Fruit fly (Drosophila melanogaster): ENCODE data around the gene t-cup.

Gene t-cup

dm6 chr2L:12506744-12507143 lies 9.6 kb upstream of the t-cup start:
- TF ChIP-seq CG7101 (tag; optimal IDR thresholded peaks at IDR 0.05) (no peak), Mnt (GFP tag; optimal IDR thresholded peaks at IDR 0.05) (peak; percentile 29), Hr96 (GFP tag; optimal IDR thresholded peaks at IDR 0.05) (no peak), CG14711 (tag; optimal IDR thresholded peaks at IDR 0.05) (no peak), cic (GFP tag; optimal IDR thresholded peaks at IDR 0.05) (peak; percentile 91), CG33017 (tag; optimal IDR thresholded peaks at IDR 0.05) (no peak)

- TF ChIP-seq bab1 (GFP tag; optimal IDR thresholded peaks at IDR 0.05) (no peak), cnc (optimal IDR thresholded peaks at IDR 0.05) (no peak), CG5204 (GFP tag; optimal IDR thresholded peaks at IDR 0.05) (no peak), toe (GFP tag; optimal IDR thresholded peaks at IDR 0.05) (no peak), ovo (GFP tag; optimal IDR thresholded peaks at IDR 0.05) (no peak), CG7101 (tag; optimal IDR thresholded peaks at IDR 0.05) (no peak), CG33017 (tag; optimal IDR thresholded peaks at IDR 0.05) (no peak), cic (GFP tag; optimal IDR thresholded peaks at IDR 0.05) (no peak), CG14711 (tag; optimal IDR thresholded peaks at IDR 0.05) (no peak), CG7045 (GFP tag; optimal IDR thresholded peaks at IDR 0.05) (no peak), Clk (GFP tag; optimal IDR thresholded peaks at IDR 0.05) (no peak), Mnt (GFP tag; optimal IDR thresholded peaks at IDR 0.05) (no peak), CG12768 (GFP tag; optimal IDR thresholded peaks at IDR 0.05) (no peak), tj (GFP tag; optimal IDR thresholded peaks at IDR 0.05) (no peak), Crg-1 (GFP tag; optimal IDR thresholded peaks at IDR 0.05) (no peak), kay (GFP tag; ENCODE audit: borderline replicate concordance) (no peak), pad (GFP tag; optimal IDR thresholded peaks at IDR 0.05) (no peak), Hr96 (GFP tag; optimal IDR thresholded peaks at IDR 0.05) (no peak), CG1620 (GFP tag; optimal IDR thresholded peaks at IDR 0.05) (no peak), CG11617 (GFP tag; optimal IDR thresholded peaks at IDR 0.05) (no peak)
Measured at dm6 chr2L:12505662-12506061, 8.5 kb upstream of the t-cup start.

- TF ChIP-seq CG7045 (GFP tag; optimal IDR thresholded peaks at IDR 0.05) = no peak
- TF ChIP-seq kay (GFP tag; ENCODE audit: borderline replicate concordance) = peak; percentile 66
Measured at dm6 chr2L:12504886-12505450, 7.8 kb upstream of the t-cup start.

dm6 chr2L:12504006-12504885 lies 7.1 kb upstream of the t-cup start:
- TF ChIP-seq kay (GFP tag; ENCODE audit: borderline replicate concordance) = peak; percentile 44
- TF ChIP-seq CG14711 (tag; optimal IDR thresholded peaks at IDR 0.05) = no peak
- TF ChIP-seq tj (GFP tag; optimal IDR thresholded peaks at IDR 0.05) = peak; percentile 44
- no peak for TF ChIP-seq toe (GFP tag; optimal IDR thresholded peaks at IDR 0.05)
- TF ChIP-seq CG5204 (GFP tag; optimal IDR thresholded peaks at IDR 0.05) = no peak
- TF ChIP-seq CG11617 (GFP tag; optimal IDR thresholded peaks at IDR 0.05) = no peak
- no peak for TF ChIP-seq Clk (GFP tag; optimal IDR thresholded peaks at IDR 0.05)
- TF ChIP-seq CG33017 (tag; optimal IDR thresholded peaks at IDR 0.05) = no peak
- TF ChIP-seq cnc (optimal IDR thresholded peaks at IDR 0.05) = no peak

- no peak for TF ChIP-seq ovo (GFP tag; optimal IDR thresholded peaks at IDR 0.05)
- no peak for TF ChIP-seq CG12768 (GFP tag; optimal IDR thresholded peaks at IDR 0.05)
- TF ChIP-seq Mnt (GFP tag; optimal IDR thresholded peaks at IDR 0.05) = no peak
- no peak for TF ChIP-seq CG7045 (GFP tag; optimal IDR thresholded peaks at IDR 0.05)
- no peak for TF ChIP-seq CG7101 (tag; optimal IDR thresholded peaks at IDR 0.05)
- TF ChIP-seq cnc (optimal IDR thresholded peaks at IDR 0.05) = no peak
- TF ChIP-seq Hr96 (GFP tag; optimal IDR thresholded peaks at IDR 0.05) = no peak
- no peak for TF ChIP-seq pad (GFP tag; optimal IDR thresholded peaks at IDR 0.05)
- no peak for TF ChIP-seq CG33017 (tag; optimal IDR thresholded peaks at IDR 0.05)
- no peak for TF ChIP-seq Clk (GFP tag; optimal IDR thresholded peaks at IDR 0.05)
- no peak for TF ChIP-seq cic (GFP tag; optimal IDR thresholded peaks at IDR 0.05)
- no peak for TF ChIP-seq CG1620 (GFP tag; optimal IDR thresholded peaks at IDR 0.05)
- no peak for TF ChIP-seq CG11617 (GFP tag; optimal IDR thresholded peaks at IDR 0.05)
- no peak for TF ChIP-seq kay (GFP tag; ENCODE audit: borderline replicate concordance)
- no peak for TF ChIP-seq bab1 (GFP tag; optimal IDR thresholded peaks at IDR 0.05)
- no peak for TF ChIP-seq CG5204 (GFP tag; optimal IDR thresholded peaks at IDR 0.05)
- TF ChIP-seq tj (GFP tag; optimal IDR thresholded peaks at IDR 0.05) = no peak
- TF ChIP-seq Crg-1 (GFP tag; optimal IDR thresholded peaks at IDR 0.05) = no peak
- no peak for TF ChIP-seq toe (GFP tag; optimal IDR thresholded peaks at IDR 0.05)
Measured at dm6 chr2L:12502839-12503439, 5.8 kb upstream of the t-cup start.

dm6 chr2L:12500405-12500804 lies 3.3 kb upstream of the t-cup start:
- TF ChIP-seq bab1 (GFP tag; optimal IDR thresholded peaks at IDR 0.05) (no peak), CG12768 (GFP tag; optimal IDR thresholded peaks at IDR 0.05) (no peak), CG33017 (tag; optimal IDR thresholded peaks at IDR 0.05) (no peak), cic (GFP tag; optimal IDR thresholded peaks at IDR 0.05) (no peak), toe (GFP tag; optimal IDR thresholded peaks at IDR 0.05) (no peak), tj (GFP tag; optimal IDR thresholded peaks at IDR 0.05) (no peak)

Measured in whole organism, adult.